Fruit fly (Drosophila melanogaster) whole organism, adult: ENCODE measurements around the gene lace.

Experiments
- CG11617 ChIP-seq: fragments of 200-800 bp; sonication (Bioruptor generic); optimal IDR thresholded peaks from 2 replicates; lab custom pipeline; 2017; ENCODE audit warnings: mild to moderate bottlenecking, missing biosample characterization, missing genetic modification reagents, missing genetic modification characterization
- CG12768 ChIP-seq: fragments of 200-800 bp; sonication (Bioruptor generic); optimal IDR thresholded peaks from 2 replicates; lab custom pipeline; 2017; ENCODE audit warnings: missing biosample characterization, missing genetic modification characterization, mild to moderate bottlenecking, moderate library complexity, missing genetic modification reagents
- CG14711 ChIP-seq: fragments of 200-800 bp; sonication (Bioruptor generic); optimal IDR thresholded peaks from 2 replicates; lab custom pipeline; 2018; ENCODE audit warnings: missing biosample characterization, mild to moderate bottlenecking, missing genetic modification characterization, moderate library complexity
- CG1620 ChIP-seq: fragments of 200-800 bp; sonication (Bioruptor generic); optimal IDR thresholded peaks from 2 replicates; lab custom pipeline; 2016; ENCODE audit warnings: missing biosample characterization, missing genetic modification characterization
- CG33017 ChIP-seq: fragments of 200-800 bp; sonication (Bioruptor generic); optimal IDR thresholded peaks from 2 replicates; lab custom pipeline; 2018; ENCODE audit warnings: missing biosample characterization, mild to moderate bottlenecking, missing genetic modification characterization, moderate library complexity
- CG5204 ChIP-seq: fragments of 200-800 bp; sonication (Bioruptor generic); optimal IDR thresholded peaks from 2 replicates; lab custom pipeline; 2016; ENCODE audit warnings: missing biosample characterization, missing genetic modification characterization
- CG7045 ChIP-seq: fragments of 200-800 bp; sonication (Bioruptor generic); optimal IDR thresholded peaks from 2 replicates; lab custom pipeline; 2017; ENCODE audit warnings: missing biosample characterization, mild to moderate bottlenecking, missing genetic modification characterization
- CG7101 ChIP-seq: fragments of 200-800 bp; sonication (Bioruptor generic); optimal IDR thresholded peaks from 2 replicates; lab custom pipeline; 2018; ENCODE audit warnings: missing biosample characterization, mild to moderate bottlenecking, missing genetic modification characterization, moderate library complexity
- Clk ChIP-seq: fragments of 200-800 bp; sonication (Bioruptor generic); optimal IDR thresholded peaks from 2 replicates; lab custom pipeline; 2017; ENCODE audit warnings: missing biosample characterization, missing genetic modification characterization
- Crg-1 ChIP-seq: fragments of 200-800 bp; sonication (Bioruptor generic); optimal IDR thresholded peaks from 2 replicates; lab custom pipeline; 2016; ENCODE audit warnings: missing biosample characterization, missing genetic modification characterization
- Hr96 ChIP-seq: fragments of 200-800 bp; sonication (Bioruptor generic); optimal IDR thresholded peaks from 2 replicates; lab custom pipeline; 2016; ENCODE audit warnings: missing biosample characterization, missing genetic modification characterization
- Mnt ChIP-seq: fragments of 200-800 bp; sonication (Bioruptor generic); optimal IDR thresholded peaks from 2 replicates; lab custom pipeline; 2016; ENCODE audit warnings: missing biosample characterization, mild to moderate bottlenecking, missing genetic modification characterization
- bab1 ChIP-seq: fragments of 200-800 bp; sonication (Bioruptor generic); optimal IDR thresholded peaks from 3 replicates; lab custom pipeline; 2019; ENCODE audit warnings: missing biosample characterization, mild to moderate bottlenecking, missing genetic modification characterization, moderate library complexity
- cic ChIP-seq: fragments of 200-800 bp; sonication (Bioruptor generic); optimal IDR thresholded peaks from 2 replicates; lab custom pipeline; 2017; ENCODE audit warnings: missing biosample characterization, mild to moderate bottlenecking, missing genetic modification characterization, moderate library complexity
- cnc ChIP-seq, 2 experiments: fragments of >200 bp; optimal IDR thresholded peaks; 2 replicates each; lab custom pipeline; 2017
- kay ChIP-seq: fragments of 200-800 bp; sonication (Bioruptor generic); peaks from one replicate; lab custom pipeline; 2016; ENCODE audit warnings: missing biosample characterization, missing genetic modification characterization, borderline replicate concordance
- ovo ChIP-seq: fragments of 200-800 bp; sonication (Bioruptor generic); optimal IDR thresholded peaks from 2 replicates; lab custom pipeline; 2016; ENCODE audit warnings: missing biosample characterization, missing genetic modification characterization
- pad ChIP-seq: fragments of 200-800 bp; sonication (Bioruptor generic); optimal IDR thresholded peaks from 3 replicates; lab custom pipeline; 2017; ENCODE audit warnings: missing biosample characterization, missing genetic modification characterization, mild to moderate bottlenecking, moderate library complexity, missing genetic modification reagents
- tj ChIP-seq: fragments of 200-800 bp; sonication (Bioruptor generic); optimal IDR thresholded peaks from 3 replicates; lab custom pipeline; 2017; ENCODE audit warnings: missing biosample characterization, mild to moderate bottlenecking, missing genetic modification characterization, moderate library complexity
- toe ChIP-seq: fragments of 200-800 bp; sonication (Bioruptor generic); optimal IDR thresholded peaks from 2 replicates; lab custom pipeline; 2016; ENCODE audit warnings: missing biosample characterization, missing genetic modification characterization

lace gene

DNA sequence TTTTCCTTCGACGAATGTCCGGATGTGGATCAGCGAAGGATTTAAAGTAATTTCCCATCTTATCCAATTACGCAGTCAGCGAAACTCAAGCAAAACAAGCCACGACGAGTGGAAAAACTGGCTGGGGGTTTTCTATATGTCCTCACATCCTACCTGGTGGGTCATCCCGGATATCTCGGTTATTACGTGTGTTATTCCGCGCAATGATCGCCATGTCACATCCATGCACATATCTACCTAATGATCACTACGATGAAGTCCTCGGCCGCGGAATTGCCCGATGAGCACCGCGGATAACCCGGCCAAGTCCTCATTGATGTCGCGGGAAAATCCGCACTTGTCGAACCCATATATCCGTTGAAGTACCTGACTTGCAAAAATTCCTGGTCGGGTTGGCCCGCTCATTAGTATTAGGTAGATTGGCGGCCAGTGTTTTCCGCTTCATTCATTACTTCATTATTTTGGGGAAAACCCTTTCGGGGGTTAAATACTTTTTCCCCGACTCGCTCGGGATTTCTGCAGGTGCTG is 19.2 kb upstream of the lace start:
- TF ChIP-seq CG5204 (GFP tag; lab: Kevin White, UChicago), result no peak
- no peak for TF ChIP-seq Mnt (GFP tag; lab: Kevin White, UChicago)
- TF ChIP-seq CG14711 (tag; lab: Kevin White, UChicago), result no peak
- TF ChIP-seq cic, result no peak
- no peak for TF ChIP-seq Crg-1 (GFP tag; lab: Kevin White, UChicago)
- TF ChIP-seq tj (GFP tag; lab: Kevin White, UChicago), result no peak
- no peak for TF ChIP-seq toe (GFP tag; lab: Kevin White, UChicago)
- no peak for TF ChIP-seq CG1620
- no peak for TF ChIP-seq CG11617 (GFP tag; lab: Kevin White, UChicago)
- no peak for TF ChIP-seq Hr96 (GFP tag; lab: Kevin White, UChicago)
- TF ChIP-seq CG7045 (GFP tag; lab: Kevin White, UChicago), result no peak
- no peak for TF ChIP-seq pad (GFP tag; lab: Kevin White, UChicago)
- no peak for TF ChIP-seq cnc (optimal IDR thresholded peaks at IDR 0.05; lab: Kevin White, UChicago)
- TF ChIP-seq CG7101 (tag; lab: Kevin White, UChicago), result no peak
- no peak for TF ChIP-seq CG12768 (GFP tag; lab: Kevin White, UChicago)
- no peak for TF ChIP-seq Clk
- TF ChIP-seq kay (GFP tag; lab: Kevin White, UChicago), result no peak
- no peak for TF ChIP-seq bab1 (GFP tag; lab: Kevin White, UChicago)
- TF ChIP-seq ovo (GFP tag; lab: Kevin White, UChicago), result no peak

DNA sequence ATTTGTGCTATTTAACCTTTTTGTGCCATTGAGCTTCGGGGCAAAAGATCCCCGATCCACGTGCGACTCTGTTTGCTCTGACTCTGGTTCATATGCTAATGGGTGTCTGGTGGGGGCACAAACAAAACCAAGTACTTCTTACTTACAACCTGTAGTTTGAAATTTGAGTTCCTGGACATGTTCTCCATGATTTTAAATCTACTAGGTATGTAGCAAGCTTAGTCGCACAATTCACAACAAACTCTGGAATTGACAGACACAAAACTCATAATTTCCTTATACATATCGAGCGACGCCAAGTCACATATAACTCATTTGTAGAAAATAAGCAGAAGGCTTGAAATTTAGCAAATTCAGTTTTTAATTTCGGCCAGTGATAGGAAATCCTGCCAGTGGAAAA is 14.5 kb upstream of the lace start, which contains the start of gene Tim17b2:
Gene Tim17b2, plus strand, starts transcription at position 301 of the 400 bp plus-strand sequence.
- no peak for TF ChIP-seq Mnt (GFP tag; lab: Kevin White, UChicago)
- TF ChIP-seq CG1620, result no peak
- no peak for TF ChIP-seq toe (GFP tag; lab: Kevin White, UChicago)
- no peak for TF ChIP-seq kay (GFP tag; lab: Kevin White, UChicago)
- TF ChIP-seq bab1 (GFP tag; lab: Kevin White, UChicago), result no peak
- TF ChIP-seq ovo (GFP tag; lab: Kevin White, UChicago), result no peak
- TF ChIP-seq Clk, result no peak
- no peak for TF ChIP-seq CG33017 (tag; lab: Kevin White, UChicago)
- TF ChIP-seq CG12768 (GFP tag; lab: Kevin White, UChicago), result no peak
- TF ChIP-seq tj (GFP tag; lab: Kevin White, UChicago), result no peak
- no peak for TF ChIP-seq CG14711 (tag; lab: Kevin White, UChicago)
- no peak for TF ChIP-seq CG7045 (GFP tag; lab: Kevin White, UChicago)
- no peak for TF ChIP-seq Hr96 (GFP tag; lab: Kevin White, UChicago)
- no peak for TF ChIP-seq CG7101 (tag; lab: Kevin White, UChicago)
- TF ChIP-seq CG5204 (GFP tag; lab: Kevin White, UChicago), result no peak
- TF ChIP-seq CG11617 (GFP tag; lab: Kevin White, UChicago), result no peak
- TF ChIP-seq pad (GFP tag; lab: Kevin White, UChicago), result no peak
- TF ChIP-seq Crg-1 (GFP tag; lab: Kevin White, UChicago), result no peak
- TF ChIP-seq cic, result no peak

DNA sequence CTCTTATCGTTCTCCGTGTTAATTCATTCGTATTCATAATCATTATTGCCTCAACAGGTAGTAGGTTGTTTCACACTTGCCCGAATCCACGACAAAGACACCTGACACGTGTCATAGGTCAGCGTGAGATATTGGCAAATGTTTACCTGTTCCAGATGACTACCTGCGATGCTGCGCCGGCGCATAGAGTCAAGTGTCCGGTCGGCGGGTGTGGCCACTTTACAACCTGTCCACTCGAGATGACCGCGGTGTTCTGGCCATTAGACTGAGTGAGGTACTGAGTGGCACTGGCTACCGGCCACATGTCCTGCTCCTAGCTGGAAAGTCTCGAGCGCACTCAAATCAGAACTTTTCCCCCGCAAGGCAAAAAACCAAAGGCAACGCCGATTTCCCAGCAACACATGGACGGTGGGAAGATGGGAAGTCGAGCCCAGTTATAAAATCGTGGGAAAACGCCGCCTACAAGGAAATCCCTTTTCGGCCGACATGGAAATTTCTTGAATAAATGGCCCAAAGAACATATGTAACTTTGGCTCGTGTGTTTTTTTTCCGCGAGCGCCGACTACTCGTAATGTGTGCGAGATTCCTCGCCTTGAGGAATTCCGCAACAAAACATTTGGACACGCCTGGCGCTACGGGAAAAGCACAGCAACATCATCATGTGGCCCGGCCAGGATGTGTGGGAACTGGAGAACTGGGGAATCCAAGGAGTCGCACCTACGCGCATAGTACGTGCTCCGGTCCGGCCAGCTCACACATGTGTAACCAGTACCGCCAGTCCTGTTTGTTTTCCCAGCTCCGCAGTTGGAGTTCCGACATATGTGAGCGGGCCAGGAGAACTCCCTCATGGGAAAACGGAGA is 13.1 kb upstream of the lace start:
- TF ChIP-seq Hr96 (GFP tag; lab: Kevin White, UChicago) (no peak), CG33017 (tag; lab: Kevin White, UChicago) (no peak), CG7101 (tag; lab: Kevin White, UChicago) (no peak), tj (GFP tag; lab: Kevin White, UChicago) (no peak), CG14711 (tag; lab: Kevin White, UChicago) (no peak), pad (GFP tag; lab: Kevin White, UChicago) (no peak), Mnt (GFP tag; lab: Kevin White, UChicago) (no peak)

DNA sequence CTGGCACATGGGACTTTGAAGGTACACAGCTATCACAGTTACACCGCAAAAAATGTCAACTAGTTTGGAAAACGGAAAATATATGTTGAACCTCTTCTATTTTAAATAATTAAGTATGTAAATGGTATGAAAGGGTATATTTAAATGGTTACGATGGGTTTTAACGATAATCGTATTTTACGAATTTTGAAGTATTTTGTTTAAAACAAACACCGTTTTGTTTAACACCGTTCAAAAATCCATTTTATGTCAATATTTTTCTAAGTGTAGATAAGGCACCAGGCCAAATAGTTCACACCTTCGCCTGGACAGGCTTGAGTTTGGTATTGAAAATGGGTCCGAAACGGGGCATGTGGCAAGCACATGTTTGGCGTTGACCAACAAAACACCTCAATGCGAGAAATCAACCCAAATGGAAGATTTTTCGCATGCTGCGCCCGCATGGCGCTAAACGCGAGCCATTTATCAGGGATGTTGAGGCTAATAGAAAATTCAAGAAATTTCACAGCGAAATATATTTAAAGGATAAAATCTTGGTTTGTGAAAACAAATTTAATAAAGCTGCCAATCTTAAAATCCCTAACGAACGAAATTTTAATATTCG is 12.3 kb upstream of the lace start:
- TF ChIP-seq bab1 (GFP tag; lab: Kevin White, UChicago) (no peak), CG5204 (GFP tag; lab: Kevin White, UChicago) (no peak)

DNA sequence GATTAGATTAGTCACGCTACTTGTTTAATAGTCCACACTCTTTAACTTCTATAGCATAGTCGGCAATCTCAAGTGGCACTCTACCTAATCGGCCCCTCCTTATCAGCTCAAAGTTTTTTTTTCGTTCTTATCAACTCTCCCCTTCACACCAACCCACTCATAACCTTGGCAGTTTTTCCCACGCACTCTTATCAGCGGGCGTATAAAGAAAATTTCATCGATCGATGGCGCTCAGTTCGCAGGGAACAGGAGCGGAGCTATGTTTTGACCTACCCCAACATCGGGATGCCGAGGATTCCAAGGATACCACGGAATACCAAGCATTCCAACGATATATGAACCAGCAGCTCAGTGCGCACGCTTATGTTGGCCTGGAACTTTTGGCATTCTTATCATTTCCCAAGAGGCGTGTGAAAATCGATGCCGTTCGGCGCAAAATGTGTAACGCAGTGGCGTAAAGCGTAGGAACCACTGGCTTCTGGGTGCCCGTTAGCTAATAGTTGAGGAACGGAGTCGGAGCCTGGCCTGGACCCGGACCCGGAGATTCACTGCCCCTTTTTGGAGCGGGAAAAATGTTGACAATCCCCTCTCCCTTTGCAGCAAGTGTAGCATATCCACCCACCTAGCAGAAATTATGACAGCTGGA is 8.6 kb upstream of the lace start:
- TF ChIP-seq CG1620 (no peak), cnc (optimal IDR thresholded peaks at IDR 0.05; lab: Kevin White, UChicago) (no peak), tj (GFP tag; lab: Kevin White, UChicago) (no peak), CG33017 (tag; lab: Kevin White, UChicago) (no peak), Hr96 (GFP tag; lab: Kevin White, UChicago) (no peak), CG7045 (GFP tag; lab: Kevin White, UChicago) (no peak)
